Fruit fly (Drosophila melanogaster): ENCODE measurements around the gene CG33003.

CG33003 gene

DNA sequence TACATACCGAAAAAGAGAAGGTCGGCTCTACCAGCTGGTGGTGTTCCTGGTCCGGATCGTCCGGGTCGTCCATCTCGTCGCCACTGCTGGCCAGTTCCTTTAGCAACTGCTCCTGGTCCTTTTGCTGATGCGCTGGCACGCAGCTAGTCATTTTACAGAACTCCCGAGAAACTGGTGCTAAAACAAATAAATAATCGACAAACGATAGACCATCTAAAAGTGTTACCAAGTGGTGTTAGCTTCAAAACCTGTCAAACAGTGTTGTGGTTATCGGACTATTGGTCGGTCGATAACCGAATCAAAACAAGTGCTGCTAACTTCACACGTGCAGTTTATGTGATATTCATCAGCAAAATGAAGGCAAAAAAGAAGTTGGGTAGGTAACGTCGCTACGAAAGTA is 43.7 kb downstream of the CG33003 start, which contains the start of the genes morgue and Elp3 (continued):
- TF ChIP-seq CG32767 (GFP tag; IDR thresholded peaks at IDR 0.05) = peak; percentile 22; the same call in 1 of the 2 replicates
- peak; percentile 83 for TF ChIP-seq tna (GFP tag; IDR thresholded peaks at IDR 0.05; ENCODE audit: partially characterized antibody)
- TF ChIP-seq Dll (GFP tag; IDR thresholded peaks at IDR 0.05; ENCODE audit: partially characterized antibody) = peak; percentile 65; the same call in 2 of the 4 replicates
- TF ChIP-seq HLH3B (GFP tag; IDR thresholded peaks at IDR 0.05) = no peak
- no peak for TF ChIP-seq ranshi (GFP tag; IDR thresholded peaks at IDR 0.05)
- TF ChIP-seq sima (GFP tag; optimal IDR thresholded peaks at IDR 0.05) = no peak
- peak; percentile 68; the same call in 1 of the 2 replicates for TF ChIP-seq amos (GFP tag; IDR thresholded peaks at IDR 0.05; ENCODE audit: partially characterized antibody)
- TF ChIP-seq dysf (GFP tag; IDR thresholded peaks at IDR 0.05) = no peak
- peak; percentile 84 for TF ChIP-seq MBD-R2 (GFP tag; IDR thresholded peaks at IDR 0.05)
- TF ChIP-seq D19A (tag; optimal IDR thresholded peaks at IDR 0.05) = no peak
- TF ChIP-seq CG6813 (GFP tag; optimal IDR thresholded peaks at IDR 0.05) = no peak
- TF ChIP-seq Hmx (GFP tag; optimal IDR thresholded peaks at IDR 0.05) = no peak
- TF ChIP-seq fu2 (GFP tag; optimal IDR thresholded peaks at IDR 0.05) = no peak
- no peak for TF ChIP-seq Ssrp (tag; optimal IDR thresholded peaks at IDR 0.05)
- peak; percentile 33 for TF ChIP-seq Dp (GFP tag; optimal IDR thresholded peaks at IDR 0.05)
- peak; percentile 14 for TF ChIP-seq mirr (GFP tag; optimal IDR thresholded peaks at IDR 0.05)
- 0 out of 2 replicates have a peak, but pooled peaks have one; percentile 6 for TF ChIP-seq Xrp1 (GFP tag; IDR thresholded peaks at IDR 0.05)
- TF ChIP-seq crc (GFP tag; optimal IDR thresholded peaks at IDR 0.05) = no peak
- TF ChIP-seq CG3838 (GFP tag; optimal IDR thresholded peaks at IDR 0.05) = no peak
- TF ChIP-seq bowl (GFP tag; IDR thresholded peaks at IDR 0.05) = no peak
- TF ChIP-seq hb (GFP tag; IDR thresholded peaks at IDR 0.05; ENCODE audit: partially characterized antibody) = 0 out of 3 replicates have a peak, but pooled peaks have one; percentile 25
- no peak for TF ChIP-seq CG4707 (GFP tag; optimal IDR thresholded peaks at IDR 0.05)
- peak; percentile 68 for TF ChIP-seq CG2116 (GFP tag; optimal IDR thresholded peaks at IDR 0.05)
- no peak for TF ChIP-seq CG4424 (GFP tag; optimal IDR thresholded peaks at IDR 0.05)
- peak; percentile 51 for TF ChIP-seq hbn (GFP tag; IDR thresholded peaks at IDR 0.05; ENCODE audit: partially characterized antibody)
- TF ChIP-seq lola (GFP tag; optimal IDR thresholded peaks at IDR 0.05) = no peak

DNA sequence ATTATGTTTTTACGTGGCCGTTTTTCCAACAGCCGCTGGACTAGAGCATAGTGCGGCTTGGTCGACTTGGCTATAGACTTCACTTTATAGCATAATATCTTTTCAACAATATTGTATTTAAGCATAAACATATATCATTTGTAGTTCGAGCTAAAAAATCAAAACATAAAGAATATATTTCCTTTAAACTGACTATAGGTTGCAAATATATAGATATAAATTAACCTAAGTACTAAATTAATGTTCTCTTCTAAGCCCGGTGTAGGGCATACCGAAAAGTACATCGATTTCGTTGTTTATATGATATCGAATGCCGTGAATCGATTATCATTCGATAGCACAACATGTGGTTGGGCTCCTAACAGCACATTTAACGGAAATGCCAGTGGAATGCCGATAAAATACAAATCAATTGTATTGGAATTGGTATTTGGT is 47.8 kb downstream of the CG33003 start, which contains the start of gene MFS18:
MFS18 (minus strand) TSS at position 54 of the 435 bp plus-strand sequence.
- TF ChIP-seq CG7271 (tag; optimal IDR thresholded peaks at IDR 0.05) (peak; percentile 99), tll (GFP tag; optimal IDR thresholded peaks at IDR 0.05) (peak in 1 of 2 experiments; percentile 39), Doc2 (GFP tag; IDR thresholded peaks at IDR 0.05) (peak; percentile 94), CG30431 (GFP tag; optimal IDR thresholded peaks at IDR 0.05) (peak; percentile 94), CG14965 (GFP tag; optimal IDR thresholded peaks at IDR 0.05; ENCODE audit: borderline replicate concordance) (no peak), crc (GFP tag; optimal IDR thresholded peaks at IDR 0.05) (peak; percentile 92), CG12942 (GFP tag; optimal IDR thresholded peaks at IDR 0.05) (peak; percentile 96), al (GFP tag; IDR thresholded peaks at IDR 0.05) (peak; percentile 99), CG1603 (tag; optimal IDR thresholded peaks at IDR 0.05) (peak; percentile 91), org-1 (GFP tag; optimal IDR thresholded peaks at IDR 0.05) (peak; percentile 91), CG9876 (GFP tag; optimal IDR thresholded peaks at IDR 0.05) (peak; percentile 60), sna (GFP tag; IDR thresholded peaks at IDR 0.05; ENCODE audit: partially characterized antibody) (peak; percentile 43; the same call in 1 of the 2 replicates), B-H1 (GFP tag; IDR thresholded peaks at IDR 0.05) (peak; percentile 99), Dad (GFP tag; optimal IDR thresholded peaks at IDR 0.05) (peak; percentile 88), CG8290 (GFP tag; optimal IDR thresholded peaks at IDR 0.05) (peak; percentile 97), CG8290 (tag; optimal IDR thresholded peaks at IDR 0.05) (peak; percentile 20 to 78), MESR4 (GFP tag; optimal IDR thresholded peaks at IDR 0.05) (peak; percentile 74), Sry-β (GFP tag; optimal IDR thresholded peaks at IDR 0.05) (peak; percentile 71), CG9797 (GFP tag; optimal IDR thresholded peaks at IDR 0.05) (peak; percentile 64), Fer1 (GFP tag; optimal IDR thresholded peaks at IDR 0.05) (peak; percentile 98), CG4854 (GFP tag; optimal IDR thresholded peaks at IDR 0.05) (peak; percentile 89), Asciz (GFP tag; optimal IDR thresholded peaks at IDR 0.05) (peak; percentile 99), Dbx (GFP tag; IDR thresholded peaks at IDR 0.05) (peak; percentile 98), CG4424 (GFP tag; optimal IDR thresholded peaks at IDR 0.05) (peak; percentile 99), CG32767 (GFP tag; IDR thresholded peaks at IDR 0.05) (peak; percentile 99), CG16863 (GFP tag; optimal IDR thresholded peaks at IDR 0.05) (peak; percentile 82), disco-r (GFP tag; optimal IDR thresholded peaks at IDR 0.05) (peak; percentile 65)
